Fruit fly (Drosophila melanogaster): ENCODE data around the gene Acbp6.

Gene Acbp6

dm6 chr3L:7149388-7149787 lies 20.7 kb downstream of the Acbp6 start:
- TF ChIP-seq Dfd (GFP tag; optimal IDR thresholded peaks at IDR 0.05): peak; percentile 90
- no peak for TF ChIP-seq Hr83 (GFP tag; optimal IDR thresholded peaks at IDR 0.05; ENCODE audit: poor library complexity, severe bottlenecking)

dm6 chr3L:7149827-7150226 lies 21.1 kb downstream of the Acbp6 start:
- peak in 1 of 2 experiments; percentile 13 for TF ChIP-seq foxo (GFP tag; optimal IDR thresholded peaks at IDR 0.05)
- TF ChIP-seq CG32264 (GFP tag; optimal IDR thresholded peaks at IDR 0.05): no peak
- no peak for TF ChIP-seq Rel (GFP tag; optimal IDR thresholded peaks at IDR 0.05)
- no peak for TF ChIP-seq Rel (tag; optimal IDR thresholded peaks at IDR 0.05)
- TF ChIP-seq h (GFP tag; optimal IDR thresholded peaks at IDR 0.05): peak; percentile 30
- peak; percentile 26 for TF ChIP-seq psq (GFP tag; optimal IDR thresholded peaks at IDR 0.05)
- no peak for TF ChIP-seq Mio (GFP tag; optimal IDR thresholded peaks at IDR 0.05)
- TF ChIP-seq CG9705 (GFP tag; optimal IDR thresholded peaks at IDR 0.05): no peak
- TF ChIP-seq dl (GFP tag; optimal IDR thresholded peaks at IDR 0.05; ENCODE audit: insufficient read depth in 1 of 2, partially characterized antibody in 2 of 2): no peak
- TF ChIP-seq Jra (GFP tag; optimal IDR thresholded peaks at IDR 0.05): no peak
- TF ChIP-seq Sp1 (GFP tag; optimal IDR thresholded peaks at IDR 0.05): peak; percentile 30
- TF ChIP-seq OdsH (GFP tag; optimal IDR thresholded peaks at IDR 0.05): no peak
- TF ChIP-seq dsf (GFP tag; optimal IDR thresholded peaks at IDR 0.05; ENCODE audit: borderline replicate concordance): no peak
- TF ChIP-seq HLH106 (tag; optimal IDR thresholded peaks at IDR 0.05): peak; percentile 35
- TF ChIP-seq woc (GFP tag; optimal IDR thresholded peaks at IDR 0.05): no peak
- no peak for TF ChIP-seq Hr78 (GFP tag; optimal IDR thresholded peaks at IDR 0.05)
- peak; percentile 11 for TF ChIP-seq ey (GFP tag; optimal IDR thresholded peaks at IDR 0.05)
- no peak for TF ChIP-seq Dfd (GFP tag; optimal IDR thresholded peaks at IDR 0.05)
- peak; percentile 9 for TF ChIP-seq fru (GFP tag; optimal IDR thresholded peaks at IDR 0.05)
- no peak for TF ChIP-seq brk (GFP tag; optimal IDR thresholded peaks at IDR 0.05)
- TF ChIP-seq pan (optimal IDR thresholded peaks at IDR 0.05): no peak
- peak; percentile 33 for TF ChIP-seq rgr (GFP tag; optimal IDR thresholded peaks at IDR 0.05)
- TF ChIP-seq sage (GFP tag; optimal IDR thresholded peaks at IDR 0.05): peak; percentile 7

dm6 chr3L:7150850-7151249 lies 22.1 kb downstream of the Acbp6 start:
- TF ChIP-seq Hr83 (GFP tag; optimal IDR thresholded peaks at IDR 0.05; ENCODE audit: poor library complexity, severe bottlenecking): no peak
- TF ChIP-seq foxo (GFP tag; optimal IDR thresholded peaks at IDR 0.05): peak in 1 of 2 experiments; percentile 19
- no peak for TF ChIP-seq psq (GFP tag; optimal IDR thresholded peaks at IDR 0.05)
- peak; percentile 28 for TF ChIP-seq rgr (GFP tag; optimal IDR thresholded peaks at IDR 0.05)
- no peak for TF ChIP-seq sage (GFP tag; optimal IDR thresholded peaks at IDR 0.05)
- TF ChIP-seq Dif (GFP tag; optimal IDR thresholded peaks at IDR 0.05; ENCODE audit: partially characterized antibody): no peak
- TF ChIP-seq Hnf4 (GFP tag; optimal IDR thresholded peaks at IDR 0.05): no peak
- TF ChIP-seq usp (GFP tag; optimal IDR thresholded peaks at IDR 0.05): no peak
- TF ChIP-seq Jra (GFP tag; optimal IDR thresholded peaks at IDR 0.05): no peak
- TF ChIP-seq CG9705 (GFP tag; optimal IDR thresholded peaks at IDR 0.05): no peak
- no peak for TF ChIP-seq jim (GFP tag; optimal IDR thresholded peaks at IDR 0.05)
- TF ChIP-seq sv (GFP tag; optimal IDR thresholded peaks at IDR 0.05): no peak
- no peak for TF ChIP-seq br (GFP tag; optimal IDR thresholded peaks at IDR 0.05)
- TF ChIP-seq Mio (GFP tag; optimal IDR thresholded peaks at IDR 0.05): no peak
- peak; percentile 17 for TF ChIP-seq fru (GFP tag; optimal IDR thresholded peaks at IDR 0.05)
- no peak for TF ChIP-seq woc (GFP tag; optimal IDR thresholded peaks at IDR 0.05)
- no peak for TF ChIP-seq CrebA (GFP tag; optimal IDR thresholded peaks at IDR 0.05; ENCODE audit: borderline replicate concordance)
- TF ChIP-seq h (GFP tag; optimal IDR thresholded peaks at IDR 0.05): peak; percentile 26
- TF ChIP-seq dsf (GFP tag; optimal IDR thresholded peaks at IDR 0.05; ENCODE audit: borderline replicate concordance): no peak
- TF ChIP-seq brk (GFP tag; optimal IDR thresholded peaks at IDR 0.05): no peak
- peak; percentile 41 for TF ChIP-seq HLH106 (tag; optimal IDR thresholded peaks at IDR 0.05)
- TF ChIP-seq tai (GFP tag; optimal IDR thresholded peaks at IDR 0.05): no peak
- TF ChIP-seq dmrt93B (GFP tag; optimal IDR thresholded peaks at IDR 0.05): no peak
- no peak for TF ChIP-seq Vsx2 (GFP tag; optimal IDR thresholded peaks at IDR 0.05; ENCODE audit: partially characterized antibody)
- TF ChIP-seq pan (optimal IDR thresholded peaks at IDR 0.05): no peak
- TF ChIP-seq dl (GFP tag; optimal IDR thresholded peaks at IDR 0.05; ENCODE audit: insufficient read depth in 1 of 2, partially characterized antibody in 2 of 2): no peak
- TF ChIP-seq Myc (optimal IDR thresholded peaks at IDR 0.05): no peak
- TF ChIP-seq Rel (GFP tag; optimal IDR thresholded peaks at IDR 0.05): no peak
- TF ChIP-seq Rel (tag; optimal IDR thresholded peaks at IDR 0.05): no peak
- no peak for TF ChIP-seq Abd-B (GFP tag; optimal IDR thresholded peaks at IDR 0.05)
- TF ChIP-seq CG32264 (GFP tag; optimal IDR thresholded peaks at IDR 0.05): no peak
- no peak for TF ChIP-seq Dfd (GFP tag; optimal IDR thresholded peaks at IDR 0.05)
- TF ChIP-seq ey (GFP tag; optimal IDR thresholded peaks at IDR 0.05): peak; percentile 4
- TF ChIP-seq lola (GFP tag; optimal IDR thresholded peaks at IDR 0.05): no peak
- TF ChIP-seq GATAd (GFP tag; optimal IDR thresholded peaks at IDR 0.05): no peak
- no peak for TF ChIP-seq OdsH (GFP tag; optimal IDR thresholded peaks at IDR 0.05)
- no peak for TF ChIP-seq N (GFP tag; optimal IDR thresholded peaks at IDR 0.05)
- TF ChIP-seq Sp1 (GFP tag; optimal IDR thresholded peaks at IDR 0.05): no peak
- no peak for TF ChIP-seq Hr78 (GFP tag; optimal IDR thresholded peaks at IDR 0.05)

Data from whole organism, wandering third instar larva.